Worm (Caenorhabditis elegans): ENCODE data around the gene K03A11.5.

The K03A11.5 gene

ce11 chrX:13071120-13071519, 7.8 kb downstream of the K03A11.5 start, which contains the start of gene cpx-2:
TSS of gene cpx-2 (minus strand) at chrX:13071220.
- TF ChIP-seq W03F9.2 (tag; optimal IDR thresholded peaks at IDR 0.05) (no peak), dao-5 (tag; optimal IDR thresholded peaks at IDR 0.05) (no peak), him-1 (tag; optimal IDR thresholded peaks at IDR 0.05) (no peak)

- no peak for TF ChIP-seq W03F9.2 (tag; optimal IDR thresholded peaks at IDR 0.05)
- TF ChIP-seq dao-5 (tag; optimal IDR thresholded peaks at IDR 0.05): no peak
- TF ChIP-seq him-1 (tag; optimal IDR thresholded peaks at IDR 0.05): no peak
Observed at ce11 chrX:13074373-13074772, 11.0 kb downstream of the K03A11.5 start, which contains the start of gene ceh-28. TSS of gene ceh-28 (plus strand) at chrX:13074673.

- TF ChIP-seq him-1 (tag; optimal IDR thresholded peaks at IDR 0.05) (no peak), dao-5 (tag; optimal IDR thresholded peaks at IDR 0.05) (no peak), W03F9.2 (tag; optimal IDR thresholded peaks at IDR 0.05) (no peak)
Observed at ce11 chrX:13077872-13078271, 14.5 kb downstream of the K03A11.5 start, which contains the start of gene K03A11.4. TSS of gene K03A11.4 (plus strand) at chrX:13078172.

- no peak for TF ChIP-seq dao-5 (tag; optimal IDR thresholded peaks at IDR 0.05)
- no peak for TF ChIP-seq him-1 (tag; optimal IDR thresholded peaks at IDR 0.05)
- TF ChIP-seq W03F9.2 (tag; optimal IDR thresholded peaks at IDR 0.05): no peak
Observed at ce11 chrX:13082326-13082725, 19.0 kb downstream of the K03A11.5 start, which contains the start of gene str-10. TSS of gene str-10 (plus strand) at chrX:13082626.

- TF ChIP-seq dao-5 (tag; optimal IDR thresholded peaks at IDR 0.05): no peak
- TF ChIP-seq him-1 (tag; optimal IDR thresholded peaks at IDR 0.05): no peak
- no peak for TF ChIP-seq W03F9.2 (tag; optimal IDR thresholded peaks at IDR 0.05)
Observed at ce11 chrX:13084273-13084672, 20.9 kb downstream of the K03A11.5 start, which contains the start of gene R03G8.1. TSS of gene R03G8.1 (plus strand) at chrX:13084573.

ce11 chrX:13088539-13088938, 25.2 kb downstream of the K03A11.5 start:
- TF ChIP-seq him-1 (tag; optimal IDR thresholded peaks at IDR 0.05) (no peak), W03F9.2 (tag; optimal IDR thresholded peaks at IDR 0.05) (no peak)

- TF ChIP-seq him-1 (tag; optimal IDR thresholded peaks at IDR 0.05) (no peak), W03F9.2 (tag; optimal IDR thresholded peaks at IDR 0.05) (no peak), dao-5 (tag; optimal IDR thresholded peaks at IDR 0.05) (no peak)
Observed at ce11 chrX:13090665-13091064, 27.3 kb downstream of the K03A11.5 start, which contains the start of gene R03G8.3. TSS of gene R03G8.3 (plus strand) at chrX:13090965.

ce11 chrX:13091199-13091598, 27.9 kb downstream of the K03A11.5 start:
- no peak for TF ChIP-seq dao-5 (tag; optimal IDR thresholded peaks at IDR 0.05)
- TF ChIP-seq him-1 (tag; optimal IDR thresholded peaks at IDR 0.05): no peak
- TF ChIP-seq W03F9.2 (tag; optimal IDR thresholded peaks at IDR 0.05): no peak

- TF ChIP-seq dao-5 (tag; optimal IDR thresholded peaks at IDR 0.05): no peak
- no peak for TF ChIP-seq W03F9.2 (tag; optimal IDR thresholded peaks at IDR 0.05)
- TF ChIP-seq him-1 (tag; optimal IDR thresholded peaks at IDR 0.05): no peak
Observed at ce11 chrX:13100410-13100809, 37.1 kb downstream of the K03A11.5 start, which contains the start of gene R03G8.6. TSS of gene R03G8.6 (minus strand) at chrX:13100510.

- TF ChIP-seq W03F9.2 (tag; optimal IDR thresholded peaks at IDR 0.05) (no peak), him-1 (tag; optimal IDR thresholded peaks at IDR 0.05) (no peak), dao-5 (tag; optimal IDR thresholded peaks at IDR 0.05) (no peak)
Observed at ce11 chrX:13102838-13103237, 39.5 kb downstream of the K03A11.5 start.

- no peak for TF ChIP-seq him-1 (tag; optimal IDR thresholded peaks at IDR 0.05)
- no peak for TF ChIP-seq W03F9.2 (tag; optimal IDR thresholded peaks at IDR 0.05)
- TF ChIP-seq dao-5 (tag; optimal IDR thresholded peaks at IDR 0.05): no peak
Observed at ce11 chrX:13104966-13105365, 41.6 kb downstream of the K03A11.5 start, which contains the start of gene F17H10.1. TSS of gene F17H10.1 (plus strand) at chrX:13105241.

- TF ChIP-seq W03F9.2 (tag; optimal IDR thresholded peaks at IDR 0.05) (no peak), dao-5 (tag; optimal IDR thresholded peaks at IDR 0.05) (no peak), him-1 (tag; optimal IDR thresholded peaks at IDR 0.05) (no peak)
Observed at ce11 chrX:13106177-13106761, 42.9 kb downstream of the K03A11.5 start.

- no peak for TF ChIP-seq dao-5 (tag; optimal IDR thresholded peaks at IDR 0.05)
- no peak for TF ChIP-seq him-1 (tag; optimal IDR thresholded peaks at IDR 0.05)
- no peak for TF ChIP-seq W03F9.2 (tag; optimal IDR thresholded peaks at IDR 0.05)
Observed at ce11 chrX:13108664-13109063, 45.3 kb downstream of the K03A11.5 start.

- TF ChIP-seq W03F9.2 (tag; optimal IDR thresholded peaks at IDR 0.05) (no peak), dao-5 (tag; optimal IDR thresholded peaks at IDR 0.05) (no peak), him-1 (tag; optimal IDR thresholded peaks at IDR 0.05) (no peak)
Observed at ce11 chrX:13110004-13110403, 46.7 kb downstream of the K03A11.5 start.

- TF ChIP-seq W03F9.2 (tag; optimal IDR thresholded peaks at IDR 0.05): no peak
- no peak for TF ChIP-seq him-1 (tag; optimal IDR thresholded peaks at IDR 0.05)
- TF ChIP-seq dao-5 (tag; optimal IDR thresholded peaks at IDR 0.05): no peak
Observed at ce11 chrX:13112664-13113063, 49.3 kb downstream of the K03A11.5 start.

Measured in whole organism, L4/young adult.